Fruit fly (Drosophila melanogaster) whole organism, wandering third instar larva: ENCODE data around the gene Tep1.

ENCODE experiments used
- CG9705 ChIP-seq: fragments of 200-800 bp; sonication (Bioruptor generic); optimal IDR thresholded peaks from 2 replicates; lab custom pipeline; 2018; ENCODE audit warnings: missing biosample characterization, mild to moderate bottlenecking, missing genetic modification characterization
- Dfd ChIP-seq: fragments of >200 bp; optimal IDR thresholded peaks from 2 replicates; lab custom pipeline; 2017; ENCODE audit warnings: missing biosample characterization, missing genetic modification characterization
- Jra ChIP-seq: sonication (Bioruptor generic); optimal IDR thresholded peaks from 2 replicates; lab custom pipeline; 2016; ENCODE audit warnings: missing biosample characterization, missing genetic modification characterization
- Rel ChIP-seq, 2 experiments: fragments of 200-800 bp; sonication (Bioruptor generic) in 1 of 2; optimal IDR thresholded peaks; 2 replicates in 1 of 2; 3 replicates in 1 of 2; lab custom pipeline; 2016 to 2019; ENCODE audit warnings: mild to moderate bottlenecking in 2 of 2, missing biosample characterization in 2 of 2, missing genetic modification characterization in 2 of 2, moderate library complexity in 1 of 2
- Vsx2 ChIP-seq: fragments of 200-300, 225-300 bp; sonication (Bioruptor generic); optimal IDR thresholded peaks from 2 replicates; lab custom pipeline; 2018; ENCODE audit warnings: missing biosample characterization, missing genetic modification characterization; ENCODE audit not compliant: partially characterized antibody
- foxo ChIP-seq, 2 experiments: fragments of 200-800 bp; sonication (Bioruptor generic); optimal IDR thresholded peaks; 2 replicates in 1 of 2; 3 replicates in 1 of 2; lab custom pipeline; 2016 to 2017; ENCODE audit warnings: missing biosample characterization in 2 of 2, missing genetic modification characterization in 2 of 2
- fru ChIP-seq: fragments of 200-800 bp; sonication (Bioruptor generic); optimal IDR thresholded peaks from 3 replicates; lab custom pipeline; 2016; ENCODE audit warnings: missing biosample characterization, mild to moderate bottlenecking, missing genetic modification characterization
- usp ChIP-seq: fragments of >200 bp; optimal IDR thresholded peaks from 2 replicates; lab custom pipeline; 2017; ENCODE audit warnings: missing biosample characterization, missing genetic modification characterization
- woc ChIP-seq: sonication (Bioruptor generic); optimal IDR thresholded peaks from 2 replicates; lab custom pipeline; 2016; ENCODE audit warnings: missing biosample characterization, mild to moderate bottlenecking, missing genetic modification characterization

- no peak for TF ChIP-seq usp
- no peak for TF ChIP-seq foxo (GFP tag; optimal IDR thresholded peaks at IDR 0.05; lab: Kevin White, UChicago)
- no peak for TF ChIP-seq Jra (GFP tag; lab: Kevin White, UChicago)
- no peak for TF ChIP-seq CG9705 (GFP tag; lab: Kevin White, UChicago)
- TF ChIP-seq Rel (GFP tag; optimal IDR thresholded peaks at IDR 0.05; lab: Kevin White, UChicago), result no peak
- no peak for TF ChIP-seq Rel (tag; optimal IDR thresholded peaks at IDR 0.05; lab: Kevin White, UChicago)
- TF ChIP-seq Vsx2 (GFP tag; lab: Kevin White, UChicago), result no peak
- no peak for TF ChIP-seq Dfd (GFP tag; lab: Kevin White, UChicago)
- TF ChIP-seq fru (GFP tag; lab: Kevin White, UChicago), result no peak
- TF ChIP-seq woc (GFP tag; lab: Kevin White, UChicago), result no peak
Measured at dm6 chr2L:15895154-15895553, 1.5 kb upstream of the Tep1 start, which contains the start of gene CG31735.
